Fruit fly (Drosophila melanogaster): ENCODE measurements around the gene CG6325.

DNA sequence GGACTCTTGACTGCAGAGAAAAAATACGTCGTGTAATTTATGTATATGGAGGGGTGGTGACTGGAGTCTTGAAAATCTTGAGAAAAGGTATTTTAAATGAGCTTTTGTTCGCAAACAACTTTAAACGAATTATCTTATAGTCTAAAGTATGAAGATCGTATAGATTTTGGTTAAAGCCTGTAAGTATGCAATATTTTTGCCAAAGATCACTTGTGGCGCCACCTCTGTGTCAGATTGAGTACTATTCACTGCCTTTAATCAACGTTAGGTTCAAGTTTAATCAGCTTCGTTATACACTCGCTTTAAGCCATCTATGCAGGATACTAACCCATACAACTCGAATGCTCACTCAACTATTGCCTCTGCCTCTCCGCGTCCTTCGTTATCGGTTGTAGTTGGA is 29.9 kb upstream of the CG6325 start:
- TF ChIP-seq psq (optimal IDR thresholded peaks at IDR 0.05) (no peak), insv (optimal IDR thresholded peaks at IDR 0.05) (no peak), ttk (optimal IDR thresholded peaks at IDR 0.05) (no peak), Sin3A (optimal IDR thresholded peaks at IDR 0.05) (no peak)
